Worm (Caenorhabditis elegans): ENCODE measurements around the gene nduf-2.2.

ce11 chrIII:6479439-6479838 lies 14.4 kb downstream of the nduf-2.2 start:
- TF ChIP-seq snpc-4 (tag; optimal IDR thresholded peaks at IDR 0.05) = no peak
- no peak for TF ChIP-seq skn-1 (tag; optimal IDR thresholded peaks at IDR 0.05)
- no peak for TF ChIP-seq lsy-2 (tag; optimal IDR thresholded peaks at IDR 0.05)
- TF ChIP-seq nhr-25 (tag; optimal IDR thresholded peaks at IDR 0.05; ENCODE audit: borderline replicate concordance, insufficient read depth) = no peak
- TF ChIP-seq unc-62 (GFP tag; optimal IDR thresholded peaks at IDR 0.05 in 1 of 2) = no peak
- TF ChIP-seq unc-62 (tag; optimal IDR thresholded peaks at IDR 0.05) = no peak
- TF ChIP-seq nhr-42 (GFP tag; IDR thresholded peaks at IDR 0.05) = no peak
- TF ChIP-seq vab-7 (GFP tag; IDR thresholded peaks at IDR 0.05) = no peak
- TF ChIP-seq nhr-237 (tag; optimal IDR thresholded peaks at IDR 0.05) = no peak
- no peak for TF ChIP-seq rbr-2 (tag; optimal IDR thresholded peaks at IDR 0.05)

Data from whole organism, L4 larva.